Worm (Caenorhabditis elegans): ENCODE measurements around the gene bcc-1.

DNA sequence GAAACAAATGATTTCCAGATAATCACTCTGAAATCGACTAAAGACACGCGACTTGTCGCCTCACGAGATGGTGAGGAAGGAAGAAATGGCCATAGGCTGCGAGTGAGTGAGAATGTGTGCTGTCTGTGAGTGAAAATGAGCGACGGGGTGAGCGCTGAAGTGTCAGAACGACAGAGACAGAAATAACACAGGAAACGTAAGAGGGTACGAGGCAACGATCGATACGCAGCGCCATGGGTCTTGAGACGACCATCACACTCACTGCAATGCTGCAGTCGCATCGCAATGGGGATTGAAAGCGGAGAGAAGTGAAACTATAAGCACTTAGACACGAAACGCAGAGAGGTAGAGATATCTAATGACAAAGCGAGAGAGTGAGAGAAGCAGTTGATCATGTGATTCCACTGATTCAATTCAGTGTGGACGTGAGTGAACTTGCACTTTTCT, 9.5 kb downstream of the bcc-1 start:
- TF ChIP-seq ceh-24 (tag; optimal IDR thresholded peaks at IDR 0.05) (no peak), ztf-16 (tag; optimal IDR thresholded peaks at IDR 0.05) (peak; percentile 54), sdc-2 (tag; optimal IDR thresholded peaks at IDR 0.05) (peak; percentile 43), pha-4 (tag; optimal IDR thresholded peaks at IDR 0.05) (no peak), ceh-9 (tag; optimal IDR thresholded peaks at IDR 0.05) (no peak), fkh-6 (tag; optimal IDR thresholded peaks at IDR 0.05) (peak; percentile 24), C08G9.2 (tag; optimal IDR thresholded peaks at IDR 0.05) (peak; percentile 40), nhr-11 (tag; optimal IDR thresholded peaks at IDR 0.05) (no peak), ttx-3 (tag; optimal IDR thresholded peaks at IDR 0.05) (no peak), K09A11.1 (tag; optimal IDR thresholded peaks at IDR 0.05; ENCODE audit: insufficient read depth) (no peak), lim-6 (tag; optimal IDR thresholded peaks at IDR 0.05) (peak; percentile 56), zip-5 (tag; optimal IDR thresholded peaks at IDR 0.05) (no peak), npax-4 (tag; optimal IDR thresholded peaks at IDR 0.05) (no peak)

Data from whole organism, late embryonic.